Worm (Caenorhabditis elegans) whole organism, L4 larva: ENCODE results near the gene F20G2.6.

Experiments
- F10B5.3 ChIP-seq: sonication (generic microtip); optimal IDR thresholded peaks from 2 replicates; lab custom pipeline; 2016; ENCODE audit warnings: mild to moderate bottlenecking, missing genetic modification characterization, missing compliant biosample characterization
- F26F4.8 ChIP-seq: fragments of 200-800 bp; sonication (Bioruptor generic); conservative IDR thresholded peaks from 2 replicates; pipeline ENCODE4 v1.3.6; 2022; ENCODE audit warnings: missing genetic modification characterization, missing compliant biosample characterization
- F49E8.2 ChIP-seq: sonication (generic microtip); optimal IDR thresholded peaks from 2 replicates; lab custom pipeline; 2016; ENCODE audit warnings: missing compliant biosample characterization, mild to moderate bottlenecking, missing genetic modification characterization, borderline replicate concordance
- T20F7.1 ChIP-seq: fragments of 200-800 bp; sonication (Bioruptor generic); optimal IDR thresholded peaks from 2 replicates; lab custom pipeline; 2018; ENCODE audit warnings: mild to moderate bottlenecking, missing genetic modification characterization, missing compliant biosample characterization
- T26A8.4 ChIP-seq: fragments of 200-800 bp; sonication (Bioruptor generic); IDR thresholded peaks from 2 replicates; pipeline ENCODE4 v1.3.6; 2022; ENCODE audit warnings: missing genetic modification characterization, missing compliant biosample characterization
- arid-1 ChIP-seq: fragments of 200-800 bp; sonication (Bioruptor generic); conservative IDR thresholded peaks from 2 replicates; pipeline ENCODE4 v1.3.6; 2022; ENCODE audit warnings: missing genetic modification reagents, missing genetic modification characterization, missing compliant biosample characterization
- attf-4 ChIP-seq: sonication (generic microtip); optimal IDR thresholded peaks from 3 replicates; lab custom pipeline; 2017; ENCODE audit warnings: missing biosample characterization, missing genetic modification characterization
- ceh-28 ChIP-seq: fragments of 150-350 bp; optimal IDR thresholded peaks from 2 replicates; lab custom pipeline; 2014; ENCODE audit warnings: missing biosample characterization, missing genetic modification reagents, missing genetic modification characterization
- ceh-32 ChIP-seq: sonication (generic microtip); optimal IDR thresholded peaks from 2 replicates; lab custom pipeline; 2016; ENCODE audit warnings: mild to moderate bottlenecking, missing genetic modification characterization, missing compliant biosample characterization; ENCODE audit not compliant: poor library complexity
- ces-1 ChIP-seq: fragments of 150-350 bp; sonication (generic microtip); optimal IDR thresholded peaks from 4 replicates; lab custom pipeline; 2014; ENCODE audit warnings: missing biosample characterization, missing genetic modification reagents, missing genetic modification characterization
- ctbp-1 ChIP-seq: fragments of 200-800 bp; sonication (Bioruptor generic); IDR thresholded peaks from 2 replicates; pipeline ENCODE4 v1.3.6; 2022; ENCODE audit warnings: missing genetic modification reagents, missing genetic modification characterization, missing compliant biosample characterization
- dmd-6 ChIP-seq: fragments of 200-800 bp; sonication (Bioruptor generic); IDR thresholded peaks from 2 replicates; pipeline ENCODE4 v1.3.6; 2022; ENCODE audit warnings: missing genetic modification reagents, missing genetic modification characterization, missing compliant biosample characterization
- dmd-9 ChIP-seq: fragments of 200-800 bp; sonication (Bioruptor generic); IDR thresholded peaks from 2 replicates; pipeline ENCODE4 v1.3.6; 2022; ENCODE audit warnings: missing genetic modification reagents, missing genetic modification characterization, missing compliant biosample characterization
- dpl-1 ChIP-seq: fragments of 150-350 bp; optimal IDR thresholded peaks from 2 replicates; lab custom pipeline; 2014; ENCODE audit warnings: missing biosample characterization, missing genetic modification reagents, missing genetic modification characterization
- dve-1 ChIP-seq: sonication (generic microtip); optimal IDR thresholded peaks from 2 replicates; lab custom pipeline; 2017; ENCODE audit warnings: antibody characterized with exemption, mild to moderate bottlenecking, missing genetic modification characterization, missing compliant biosample characterization; ENCODE audit not compliant: insufficient read depth
- egl-43 ChIP-seq: fragments of 200-800 bp; sonication (Bioruptor generic); IDR thresholded peaks from 2 replicates; pipeline ENCODE4 v1.3.6; 2022; ENCODE audit warnings: missing genetic modification reagents, missing genetic modification characterization, missing compliant biosample characterization
- fkh-10 ChIP-seq: fragments of 150-350 bp; optimal IDR thresholded peaks from 2 replicates; lab custom pipeline; 2014; ENCODE audit warnings: missing biosample characterization, missing genetic modification reagents, missing genetic modification characterization
- hlh-30 ChIP-seq: sonication (generic microtip); optimal IDR thresholded peaks from 2 replicates; lab custom pipeline; 2017; ENCODE audit warnings: antibody characterized with exemption, mild to moderate bottlenecking, missing genetic modification characterization, missing compliant biosample characterization; ENCODE audit not compliant: insufficient read depth
- hmg-1.1 ChIP-seq: fragments of 200-800 bp; sonication (Bioruptor generic); IDR thresholded peaks from 2 replicates; pipeline ENCODE4 v1.3.6; 2022; ENCODE audit warnings: missing genetic modification reagents, missing genetic modification characterization, missing compliant biosample characterization
- lim-7 ChIP-seq: fragments of 200-800 bp; sonication (Bioruptor generic); IDR thresholded peaks from 2 replicates; pipeline ENCODE4 v1.3.6; 2022; ENCODE audit warnings: missing genetic modification characterization, missing compliant biosample characterization
- lin-1 ChIP-seq: fragments of 200-800 bp; sonication (Bioruptor generic); IDR thresholded peaks from 2 replicates; pipeline ENCODE4 v1.3.6; 2022; ENCODE audit warnings: missing genetic modification reagents, missing genetic modification characterization, missing compliant biosample characterization
- lin-13 ChIP-seq: fragments of 150-350 bp; optimal IDR thresholded peaks from 2 replicates; lab custom pipeline; 2014; ENCODE audit warnings: missing biosample characterization, missing genetic modification reagents, missing genetic modification characterization
- lin-15B ChIP-seq: fragments of 150-350 bp; sonication (generic microtip); optimal IDR thresholded peaks from 3 replicates; lab custom pipeline; 2014; ENCODE audit warnings: missing biosample characterization, missing genetic modification characterization
- lin-38 ChIP-seq: fragments of 200-800 bp; sonication (Bioruptor generic); IDR thresholded peaks from 2 replicates; pipeline ENCODE4 v1.3.6; 2022; ENCODE audit warnings: missing genetic modification reagents, missing genetic modification characterization, missing compliant biosample characterization
- lin-39 ChIP-seq: fragments of 150-350 bp; optimal IDR thresholded peaks from 2 replicates; lab custom pipeline; 2014; ENCODE audit warnings: missing biosample characterization, missing genetic modification reagents, missing genetic modification characterization
- lsy-2 ChIP-seq, 2 experiments: fragments of 150-350 bp in 1 of 2; sonication (generic microtip) in 1 of 2; optimal IDR thresholded peaks; 2 replicates each; lab custom pipeline; 2014 to 2017; ENCODE audit warnings: missing biosample characterization in 2 of 2, missing genetic modification characterization in 2 of 2
- madf-5 ChIP-seq, 2 experiments: fragments of 200-800 bp; sonication (Bioruptor generic); IDR thresholded peaks; 2 replicates each; pipeline ENCODE4 v1.3.6; 2022; ENCODE audit warnings: missing compliant biosample characterization in 2 of 2, missing genetic modification characterization in 2 of 2
- mdl-1 ChIP-seq, 2 experiments: fragments of 150-350 bp in 1 of 2; sonication (generic microtip) in 1 of 2; optimal IDR thresholded peaks; 2 replicates each; lab custom pipeline; 2014 to 2017; ENCODE audit warnings: missing biosample characterization in 2 of 2, missing genetic modification characterization in 2 of 2
- mdt-29 ChIP-seq: fragments of 200-800 bp; sonication (Bioruptor generic); IDR thresholded peaks from 2 replicates; pipeline ENCODE4 v1.3.6; 2022; ENCODE audit warnings: missing genetic modification reagents, missing genetic modification characterization, missing compliant biosample characterization
- mep-1 ChIP-seq: fragments of 150-350 bp; sonication (generic microtip); optimal IDR thresholded peaks from 3 replicates; lab custom pipeline; 2014; ENCODE audit warnings: missing biosample characterization, missing genetic modification characterization
- nhr-10 ChIP-seq: fragments of 150-350 bp; optimal IDR thresholded peaks from 2 replicates; lab custom pipeline; 2014; ENCODE audit warnings: missing biosample characterization, missing genetic modification characterization
- nhr-102 ChIP-seq: sonication (generic microtip); optimal IDR thresholded peaks from 2 replicates; lab custom pipeline; 2016; ENCODE audit warnings: mild to moderate bottlenecking, missing genetic modification characterization, moderate library complexity, missing compliant biosample characterization
- nhr-11 ChIP-seq: fragments of 150-350 bp; optimal IDR thresholded peaks from 2 replicates; lab custom pipeline; 2014; ENCODE audit warnings: missing biosample characterization, missing genetic modification characterization
- nhr-111 ChIP-seq: fragments of 200-800 bp; sonication (Bioruptor generic); optimal IDR thresholded peaks from 2 replicates; lab custom pipeline; 2018; ENCODE audit warnings: mild to moderate bottlenecking, missing genetic modification characterization, missing compliant biosample characterization
- nhr-25 ChIP-seq: sonication (generic microtip); optimal IDR thresholded peaks from 2 replicates; lab custom pipeline; 2017; ENCODE audit warnings: missing genetic modification characterization, mild to moderate bottlenecking, missing compliant biosample characterization, antibody characterized with exemption, moderate library complexity, borderline replicate concordance; ENCODE audit not compliant: insufficient read depth
- nhr-28 ChIP-seq: fragments of 150-350 bp; optimal IDR thresholded peaks from 2 replicates; lab custom pipeline; 2014; ENCODE audit warnings: missing biosample characterization, missing genetic modification characterization
- nhr-42 ChIP-seq: fragments of 200-800 bp; sonication (Bioruptor generic); IDR thresholded peaks from 2 replicates; pipeline ENCODE4 v1.3.6; 2022; ENCODE audit warnings: missing genetic modification characterization, missing compliant biosample characterization
- pha-4 ChIP-seq, 2 experiments: fragments of 150-350 bp in 1 of 2; fragments of 200-800 bp in 1 of 2; sonication (Bioruptor generic) in 1 of 2; IDR thresholded peaks in 1 of 2; optimal IDR thresholded peaks in 1 of 2; 2 replicates each; pipeline versions ENCODE4 v1.3.6 to Lab custom; 2014 to 2022; ENCODE audit warnings: missing genetic modification characterization in 2 of 2, missing genetic modification reagents in 2 of 2, missing biosample characterization in 1 of 2, missing compliant biosample characterization in 1 of 2
- pqm-1 ChIP-seq: sonication (generic microtip); optimal IDR thresholded peaks from 2 replicates; lab custom pipeline; 2017; ENCODE audit warnings: missing biosample characterization, missing genetic modification characterization
- saeg-2 ChIP-seq: fragments of 200-800 bp; sonication (Bioruptor generic); IDR thresholded peaks from 2 replicates; pipeline ENCODE4 v1.3.6; 2022; ENCODE audit warnings: missing genetic modification reagents, missing genetic modification characterization, missing compliant biosample characterization
- snpc-4 ChIP-seq: fragments of 150-350 bp; optimal IDR thresholded peaks from 2 replicates; lab custom pipeline; 2014; ENCODE audit warnings: missing biosample characterization, missing genetic modification characterization
- tra-1 ChIP-seq: fragments of 200-800 bp; sonication (Bioruptor generic); IDR thresholded peaks from 2 replicates; pipeline ENCODE4 v1.3.6; 2022; ENCODE audit warnings: missing genetic modification reagents, missing genetic modification characterization, missing compliant biosample characterization
- unc-39 ChIP-seq: sonication (generic microtip); optimal IDR thresholded peaks from 2 replicates; lab custom pipeline; 2017; ENCODE audit warnings: missing biosample characterization, missing genetic modification characterization
- unc-62 ChIP-seq, 3 experiments: fragments of 150-350 bp in 1 of 3; sonication (generic microtip); optimal IDR thresholded peaks in 2 of 3; peaks in 1 of 3; 1 replicate in 1 of 3; 2 replicates in 2 of 3; lab custom pipeline; 2014 to 2017; ENCODE audit warnings: missing biosample characterization in 3 of 3, missing genetic modification characterization in 3 of 3, missing genetic modification reagents in 3 of 3, missing genotype in 1 of 3
- vab-7 ChIP-seq: fragments of 200-800 bp; sonication (Bioruptor generic); IDR thresholded peaks from 2 replicates; pipeline ENCODE4 v1.3.6; 2022; ENCODE audit warnings: missing genetic modification reagents, missing genetic modification characterization, missing compliant biosample characterization
- zag-1 ChIP-seq: fragments of 150-350 bp; optimal IDR thresholded peaks from 2 replicates; lab custom pipeline; 2014; ENCODE audit warnings: missing biosample characterization, missing genetic modification characterization
- zfp-2 ChIP-seq: sonication (generic microtip); optimal IDR thresholded peaks from 2 replicates; lab custom pipeline; 2016; ENCODE audit warnings: mild to moderate bottlenecking, missing genetic modification characterization, missing compliant biosample characterization
- zfp-3 ChIP-seq: fragments of 200-800 bp; sonication (Bioruptor generic); conservative IDR thresholded peaks from 2 replicates; pipeline ENCODE4 v1.3.6; 2022; ENCODE audit warnings: missing genetic modification reagents, missing genetic modification characterization, missing compliant biosample characterization
- ztf-11 ChIP-seq: fragments of 150-350 bp; optimal IDR thresholded peaks from 2 replicates; lab custom pipeline; 2014; ENCODE audit warnings: missing biosample characterization, missing genetic modification characterization

F20G2.6 gene

ce11 chrV:13789362-13789761 is 26.5 kb downstream of the F20G2.6 start (continued):
- TF ChIP-seq dmd-9 (GFP tag; lab: Robert Waterston, UW) (0 out of 2 replicates have a peak, but pooled peaks have one; percentile 50), T20F7.1 (peak; percentile 80), snpc-4 (tag; lab: Kevin White, UChicago) (no peak), pha-4 (GFP tag; IDR thresholded peaks at IDR 0.05; lab: Robert Waterston, UW) (peak; percentile 56), pha-4 (tag; optimal IDR thresholded peaks at IDR 0.05; lab: Kevin White, UChicago) (peak; percentile 72), nhr-25 (tag; lab: Kevin White, UChicago) (peak; percentile 46), lin-1 (GFP tag; lab: Robert Waterston, UW) (peak; percentile 40; the same call in 1 of the 2 replicates), nhr-102 (tag; lab: Kevin White, UChicago) (peak; percentile 36), lin-15B (tag; lab: Kevin White, UChicago) (peak; percentile 30), arid-1 (GFP tag; lab: Robert Waterston, UW) (no peak; the same call in 1 of the 2 replicates), madf-5 (GFP tag; IDR thresholded peaks at IDR 0.05; lab: Robert Waterston, UW) (no peak), zfp-3 (GFP tag; lab: Robert Waterston, UW) (no peak), lim-7 (GFP tag; lab: Robert Waterston, UW) (no peak), fkh-10 (GFP tag; lab: Kevin White, UChicago) (peak; percentile 74), lsy-2 (tag; optimal IDR thresholded peaks at IDR 0.05; lab: Kevin White, UChicago) (peak; percentile 84 to 88), nhr-42 (GFP tag; lab: Robert Waterston, UW) (no peak), ctbp-1 (GFP tag; lab: Robert Waterston, UW) (peak; percentile 30; the same call in 1 of the 2 replicates), attf-4 (tag; lab: Kevin White, UChicago) (peak; percentile 7), F10B5.3 (tag; lab: Kevin White, UChicago) (peak; percentile 33), unc-39 (tag; lab: Kevin White, UChicago) (peak; percentile 31), F49E8.2 (tag; lab: Kevin White, UChicago) (no peak), egl-43 (peak; percentile 70), vab-7 (GFP tag; lab: Robert Waterston, UW) (no peak), dmd-6 (GFP tag; lab: Robert Waterston, UW) (peak; percentile 82), pqm-1 (no peak), hlh-30 (tag; lab: Kevin White, UChicago) (peak; percentile 86), unc-62 (GFP tag; optimal IDR thresholded peaks at IDR 0.05 in 1 of 2; lab: Kevin White, UChicago) (peak in 1 of 2 experiments; percentile 100), unc-62 (tag; optimal IDR thresholded peaks at IDR 0.05; lab: Kevin White, UChicago) (no peak), dve-1 (peak; percentile 95), lin-38 (peak; percentile 80), hmg-1.1 (GFP tag; lab: Robert Waterston, UW) (peak; percentile 83), ztf-11 (tag; lab: Kevin White, UChicago) (no peak), zfp-2 (tag; lab: Kevin White, UChicago) (no peak), ceh-28 (tag; lab: Kevin White, UChicago) (peak; percentile 35), T26A8.4 (GFP tag; lab: Robert Waterston, UW) (peak; percentile 52), dpl-1 (GFP tag; lab: Kevin White, UChicago) (peak; percentile 39), mdt-29 (no peak), nhr-10 (peak; percentile 18), ces-1 (no peak), nhr-11 (tag; lab: Kevin White, UChicago) (peak; percentile 96), zag-1 (tag; lab: Kevin White, UChicago) (no peak), mep-1 (tag; lab: Kevin White, UChicago) (peak; percentile 92), F26F4.8 (no peak), ceh-32 (no peak), lin-13 (GFP tag; lab: Kevin White, UChicago) (peak; percentile 39), saeg-2 (GFP tag; lab: Robert Waterston, UW) (peak; percentile 52; the same call in 1 of the 2 replicates), mdl-1 (tag; optimal IDR thresholded peaks at IDR 0.05; lab: Kevin White, UChicago) (peak; percentile 40 to 87), nhr-111 (GFP tag; lab: Kevin White, UChicago) (no peak), lin-39 (no peak), nhr-28 (tag; lab: Kevin White, UChicago) (peak; percentile 89), tra-1 (GFP tag; lab: Robert Waterston, UW) (peak; percentile 53)
